Fruit fly (Drosophila melanogaster): Measurements from ENCODE around the gene squ.

squ gene

dm6 chr2L:16706882-16707775 lies 27.3 kb downstream of the squ start (continued):
- TF ChIP-seq Ptx1 (GFP tag; IDR thresholded peaks at IDR 0.05) (peak; percentile 50), grau (tag; optimal IDR thresholded peaks at IDR 0.05) (peak; percentile 7), CG14014 (GFP tag; IDR thresholded peaks at IDR 0.05) (0 out of 2 replicates have a peak, but pooled peaks have one; percentile 9), zfh1 (GFP tag; IDR thresholded peaks at IDR 0.05) (0 out of 3 replicates have a peak, but pooled peaks have one; percentile 36)

DNA sequence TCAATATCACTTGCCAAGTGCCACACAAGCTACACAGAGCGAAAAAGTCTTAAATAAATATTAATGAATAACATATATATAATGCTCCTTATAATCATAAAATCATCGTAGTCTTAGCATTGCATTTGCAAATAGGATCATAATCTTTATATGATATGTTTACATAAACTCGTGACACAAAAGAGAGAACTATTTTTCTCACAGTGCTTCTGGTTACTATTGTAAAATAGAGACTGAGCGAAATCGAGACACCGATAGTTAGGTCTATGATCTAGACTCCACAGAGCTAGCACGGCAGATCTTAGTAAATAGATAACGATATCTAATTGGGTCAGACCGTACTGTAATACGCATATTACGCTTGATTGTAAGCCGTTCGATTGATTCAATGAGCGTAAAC lies 29.8 kb downstream of the squ start:
- TF ChIP-seq NfI (GFP tag; optimal IDR thresholded peaks at IDR 0.05) (peak; percentile 71), crol (GFP tag; IDR thresholded peaks at IDR 0.05) (no peak), toy (GFP tag; IDR thresholded peaks at IDR 0.05) (no peak), CG2202 (tag; optimal IDR thresholded peaks at IDR 0.05) (no peak), Xrp1 (GFP tag; IDR thresholded peaks at IDR 0.05) (no peak), tio (GFP tag; optimal IDR thresholded peaks at IDR 0.05) (peak; percentile 48), CG12236 (GFP tag; optimal IDR thresholded peaks at IDR 0.05) (no peak), trh (GFP tag; optimal IDR thresholded peaks at IDR 0.05) (peak; percentile 9), Elba2 (GFP tag; optimal IDR thresholded peaks at IDR 0.05) (no peak), ssp (GFP tag; IDR thresholded peaks at IDR 0.05) (peak; percentile 56), CG15601 (tag; optimal IDR thresholded peaks at IDR 0.05) (peak; percentile 39), CG12391 (tag; optimal IDR thresholded peaks at IDR 0.05) (peak; percentile 85), knrl (GFP tag; IDR thresholded peaks at IDR 0.05; ENCODE audit: partially characterized antibody) (no peak), kay (GFP tag; optimal IDR thresholded peaks at IDR 0.05) (peak; percentile 55), Trl (optimal IDR thresholded peaks at IDR 0.05) (no peak), Trl (GFP tag; optimal IDR thresholded peaks at IDR 0.05) (no peak), CG10543 (GFP tag; optimal IDR thresholded peaks at IDR 0.05) (peak; percentile 6), CG18476 (GFP tag; optimal IDR thresholded peaks at IDR 0.05) (peak; percentile 52), CG30020 (tag; optimal IDR thresholded peaks at IDR 0.05) (peak; percentile 16), Pdp1 (GFP tag; optimal IDR thresholded peaks at IDR 0.05) (peak in 1 of 2 experiments; percentile 7), CG7357 (GFP tag; IDR thresholded peaks at IDR 0.05) (no peak), CG34422 (GFP tag; IDR thresholded peaks at IDR 0.05) (no peak), kah (GFP tag; optimal IDR thresholded peaks at IDR 0.05) (no peak), CG16815 (GFP tag; optimal IDR thresholded peaks at IDR 0.05) (no peak), schlank (tag; optimal IDR thresholded peaks at IDR 0.05) (no peak), Hr51 (GFP tag; optimal IDR thresholded peaks at IDR 0.05) (peak in 1 of 2 experiments; percentile 85), z (GFP tag; IDR thresholded peaks at IDR 0.05) (no peak), NK7.1 (GFP tag; optimal IDR thresholded peaks at IDR 0.05) (no peak), CkIIα-i1 (GFP tag; IDR thresholded peaks at IDR 0.05) (0 out of 2 replicates have a peak, but pooled peaks have one; percentile 64), CG4820 (GFP tag; optimal IDR thresholded peaks at IDR 0.05) (peak; percentile 55), CG6765 (GFP tag; optimal IDR thresholded peaks at IDR 0.05) (no peak), CG6254 (GFP tag; optimal IDR thresholded peaks at IDR 0.05) (no peak), CG15073 (GFP tag; optimal IDR thresholded peaks at IDR 0.05) (no peak), Sry-β (GFP tag; optimal IDR thresholded peaks at IDR 0.05) (no peak), CG14860 (GFP tag; IDR thresholded peaks at IDR 0.05; ENCODE audit: partially characterized antibody) (no peak), gfzf (GFP tag; optimal IDR thresholded peaks at IDR 0.05) (no peak), disco-r (GFP tag; optimal IDR thresholded peaks at IDR 0.05) (no peak), run (tag; optimal IDR thresholded peaks at IDR 0.05) (peak; percentile 3), CG30403 (GFP tag; optimal IDR thresholded peaks at IDR 0.05) (peak; percentile 79), CG12219 (GFP tag; optimal IDR thresholded peaks at IDR 0.05) (peak; percentile 67), Deaf1 (tag; optimal IDR thresholded peaks at IDR 0.05) (peak; percentile 59), wdn (GFP tag; IDR thresholded peaks at IDR 0.05) (peak; percentile 31; the same call in 1 of the 2 replicates), vvl (GFP tag; IDR thresholded peaks at IDR 0.05) (peak; percentile 86), CG4424 (GFP tag; optimal IDR thresholded peaks at IDR 0.05) (no peak)

Data from whole organism, embryonic.